Worm (Caenorhabditis elegans) whole organism, L1 larva: ENCODE results near the gene C08A9.3.

Source experiments
- ama-1 ChIP-seq: fragments of 150-350 bp; optimal IDR thresholded peaks from 2 replicates; lab custom pipeline; 2014
- ceh-90 ChIP-seq: sonication (generic microtip); optimal IDR thresholded peaks from 2 replicates; lab custom pipeline; 2016; ENCODE audit warnings: missing genetic modification characterization, missing compliant biosample characterization
- egl-27 ChIP-seq, 2 experiments: fragments of 150-350 bp in 1 of 2; sonication (generic microtip); optimal IDR thresholded peaks; 3 replicates each; lab custom pipeline; 2017 to 2018; ENCODE audit warnings: missing biosample characterization in 2 of 2, missing genetic modification characterization in 2 of 2, missing genetic modification reagents in 2 of 2
- isw-1 ChIP-seq: fragments of 200-800 bp; sonication (Bioruptor generic); IDR thresholded peaks from 2 replicates; pipeline ENCODE4 v1.3.6; 2022; ENCODE audit warnings: missing genetic modification characterization, missing compliant biosample characterization
- lin-15B ChIP-seq: fragments of 150-350 bp; sonication (generic microtip); optimal IDR thresholded peaks from 3 replicates; lab custom pipeline; 2014; ENCODE audit warnings: missing biosample characterization, missing genetic modification characterization
- mdl-1 ChIP-seq, 2 experiments: fragments of 150-350 bp; optimal IDR thresholded peaks; 2 replicates each; lab custom pipeline; 2014 to 2017; ENCODE audit warnings: missing biosample characterization in 2 of 2, missing genetic modification characterization in 2 of 2, inconsistent platforms in 1 of 2
- nhr-237 ChIP-seq: fragments of 150-350 bp; optimal IDR thresholded peaks from 2 replicates; lab custom pipeline; 2014; ENCODE audit warnings: missing biosample characterization, missing genetic modification characterization
- nhr-76 ChIP-seq: sonication (generic microtip); optimal IDR thresholded peaks from 2 replicates; lab custom pipeline; 2017; ENCODE audit warnings: missing biosample characterization, missing genetic modification characterization
- rnt-1 ChIP-seq: sonication (generic microtip); optimal IDR thresholded peaks from 2 replicates; lab custom pipeline; 2016; ENCODE audit warnings: mild to moderate bottlenecking, missing genetic modification characterization, moderate library complexity, missing compliant biosample characterization
- snpc-4 ChIP-seq: fragments of 150-350 bp; optimal IDR thresholded peaks from 2 replicates; lab custom pipeline; 2014; ENCODE audit warnings: missing biosample characterization, missing genetic modification characterization
- ztf-4 ChIP-seq: fragments of 150-350 bp; optimal IDR thresholded peaks from 2 replicates; lab custom pipeline; 2014; ENCODE audit warnings: missing biosample characterization, missing genetic modification characterization

ce11 chrX:17062165-17062564, 30.9 kb downstream of the C08A9.3 start:
- TF ChIP-seq mdl-1 (tag; optimal IDR thresholded peaks at IDR 0.05; lab: Kevin White, UChicago), result peak in 1 of 2 experiments; percentile 86
- no peak for TF ChIP-seq rnt-1 (tag; lab: Kevin White, UChicago)
- TF ChIP-seq ceh-90, result no peak
- TF ChIP-seq ztf-4 (tag; lab: Kevin White, UChicago), result no peak
- TF ChIP-seq egl-27 (tag; optimal IDR thresholded peaks at IDR 0.05; lab: Kevin White, UChicago), result no peak
- TF ChIP-seq nhr-76 (tag; lab: Kevin White, UChicago), result no peak
- no peak for TF ChIP-seq snpc-4
- TF ChIP-seq ama-1 (lab: Kevin White, UChicago), result no peak
- TF ChIP-seq lin-15B, result no peak
- no peak for TF ChIP-seq nhr-237 (tag; lab: Kevin White, UChicago)
- no peak for TF ChIP-seq isw-1 (GFP tag; lab: Robert Waterston, UW)
